Fruit fly (Drosophila melanogaster) whole organism, embryonic: ENCODE measurements around the gene Abl.

ENCODE experiments used
- Atf-2 ChIP-seq: fragments of 200-800 bp; sonication (Bioruptor generic); optimal IDR thresholded peaks from 2 replicates; lab custom pipeline; 2016; ENCODE audit warnings: missing biosample characterization, missing genetic modification characterization
- CG11398 ChIP-seq: fragments of 200-800 bp; sonication (Bioruptor generic); optimal IDR thresholded peaks from 2 replicates; lab custom pipeline; 2016; ENCODE audit warnings: missing biosample characterization, missing genetic modification characterization
- CG11696 ChIP-seq: fragments of 200-800 bp; sonication (Bioruptor generic); IDR thresholded peaks from 2 replicates; pipeline ENCODE4 v1.3.6; 2022; ENCODE audit warnings: missing biosample characterization, missing genetic modification characterization
- CG15011 ChIP-seq: fragments of 200-800 bp; sonication (Bioruptor generic); optimal IDR thresholded peaks from 3 replicates; lab custom pipeline; 2018; ENCODE audit warnings: missing biosample characterization, mild to moderate bottlenecking, missing genetic modification characterization
- CG15601 ChIP-seq: fragments of 200-800 bp; sonication (Bioruptor generic); optimal IDR thresholded peaks from 3 replicates; lab custom pipeline; 2019; ENCODE audit warnings: missing biosample characterization, mild to moderate bottlenecking, missing genetic modification characterization, moderate library complexity
- CG2889 ChIP-seq: fragments of 200-800 bp; sonication (Bioruptor generic); IDR thresholded peaks from 3 replicates; pipeline ENCODE4 v1.3.6; 2022; ENCODE audit warnings: missing biosample characterization, missing genetic modification characterization
- CG30403 ChIP-seq: fragments of 200-800 bp; sonication (Bioruptor generic); optimal IDR thresholded peaks from 3 replicates; lab custom pipeline; 2016; ENCODE audit warnings: missing biosample characterization, missing genetic modification characterization
- CG3163 ChIP-seq: fragments of 200-800 bp; sonication (Bioruptor generic); optimal IDR thresholded peaks from 3 replicates; lab custom pipeline; 2016; ENCODE audit warnings: missing biosample characterization, missing genetic modification characterization
- CG4820 ChIP-seq: fragments of 200-800 bp; sonication (Bioruptor generic); optimal IDR thresholded peaks from 3 replicates; lab custom pipeline; 2016; ENCODE audit warnings: missing biosample characterization, missing genetic modification characterization
- CG6272 ChIP-seq: fragments of 200-800 bp; sonication (Bioruptor generic); IDR thresholded peaks from 2 replicates; pipeline ENCODE4 v1.3.6; 2022; ENCODE audit warnings: missing biosample characterization, missing genetic modification characterization
- CG6654 ChIP-seq: fragments of 200-800 bp; sonication (Bioruptor generic); optimal IDR thresholded peaks from 2 replicates; lab custom pipeline; 2017; ENCODE audit warnings: missing biosample characterization, mild to moderate bottlenecking, missing genetic modification characterization
- CG9797 ChIP-seq: fragments of 200-800 bp; sonication (Bioruptor generic); optimal IDR thresholded peaks from 3 replicates; lab custom pipeline; 2018; ENCODE audit warnings: missing biosample characterization, mild to moderate bottlenecking, missing genetic modification characterization
- CTCF ChIP-seq: fragments of 200-800 bp; sonication (Bioruptor generic); optimal IDR thresholded peaks from 2 replicates; lab custom pipeline; 2017; ENCODE audit warnings: missing biosample characterization, mild to moderate bottlenecking, missing genetic modification characterization, moderate library complexity
- CoRest ChIP-seq: fragments of 200-800 bp; sonication (Bioruptor generic); optimal IDR thresholded peaks from 3 replicates; lab custom pipeline; 2018; ENCODE audit warnings: missing biosample characterization, mild to moderate bottlenecking, missing genetic modification characterization, moderate library complexity
- H15 ChIP-seq: fragments of 200-800 bp; sonication (Bioruptor generic); IDR thresholded peaks from 3 replicates; pipeline ENCODE4 v1.3.6; 2022; ENCODE audit warnings: missing biosample characterization, missing genetic modification characterization
- Hr39 ChIP-seq: fragments of >200 bp; optimal IDR thresholded peaks from 2 replicates; lab custom pipeline; 2017
- Hr78 ChIP-seq, 2 experiments: fragments of 200-800 bp in 1 of 2; fragments of >200 bp in 1 of 2; sonication (Bioruptor generic) in 1 of 2; optimal IDR thresholded peaks; 2 replicates each; lab custom pipeline; 2017 to 2019; ENCODE audit warnings: missing biosample characterization in 2 of 2, missing genetic modification characterization in 2 of 2, mild to moderate bottlenecking in 1 of 2, moderate library complexity in 1 of 2
- Max ChIP-seq: fragments of 200-800 bp; sonication (Bioruptor generic); optimal IDR thresholded peaks from 2 replicates; lab custom pipeline; 2016; ENCODE audit warnings: missing biosample characterization, mild to moderate bottlenecking, missing genetic modification characterization
- Mrtf ChIP-seq: fragments of 200-800 bp; sonication (Bioruptor generic); IDR thresholded peaks from 3 replicates; pipeline ENCODE4 v1.3.6; 2022; ENCODE audit warnings: missing biosample characterization, missing genetic modification characterization
- Opbp ChIP-seq: fragments of 200-800 bp; sonication (Bioruptor generic); IDR thresholded peaks from 3 replicates; pipeline ENCODE4 v1.3.6; 2022; ENCODE audit warnings: missing biosample characterization, missing genetic modification characterization; ENCODE audit not compliant: partially characterized antibody
- Pdp1 ChIP-seq, 2 experiments: fragments of 200-800 bp; sonication (Bioruptor generic); optimal IDR thresholded peaks; 3 replicates each; lab custom pipeline; 2016; ENCODE audit warnings: missing biosample characterization in 2 of 2, missing genetic modification characterization in 2 of 2, mild to moderate bottlenecking in 1 of 2, moderate library complexity in 1 of 2
- Six4 ChIP-seq: fragments of 200-800 bp; sonication (Bioruptor generic); optimal IDR thresholded peaks from 2 replicates; lab custom pipeline; 2016; ENCODE audit warnings: missing biosample characterization, missing genetic modification characterization
- Sox102F ChIP-seq: fragments of 200-800 bp; sonication (Bioruptor generic); optimal IDR thresholded peaks from 2 replicates; lab custom pipeline; 2018; ENCODE audit warnings: missing biosample characterization, mild to moderate bottlenecking, missing genetic modification characterization, moderate library complexity
- Xbp1 ChIP-seq: fragments of 200-800 bp; sonication (Bioruptor generic); optimal IDR thresholded peaks from 3 replicates; lab custom pipeline; 2016; ENCODE audit warnings: missing biosample characterization, mild to moderate bottlenecking, missing genetic modification characterization
- al ChIP-seq: fragments of 200-800 bp; sonication (Bioruptor generic); IDR thresholded peaks from 2 replicates; pipeline ENCODE4 v1.3.6; 2022; ENCODE audit warnings: missing biosample characterization, missing genetic modification characterization
- ase ChIP-seq: fragments of 200-800 bp; sonication (Bioruptor generic); IDR thresholded peaks from 3 replicates; pipeline ENCODE4 v1.3.6; 2022; ENCODE audit warnings: missing biosample characterization, missing genetic modification characterization
- bowl ChIP-seq: fragments of 200-800 bp; sonication (Bioruptor generic); IDR thresholded peaks from 2 replicates; pipeline ENCODE4 v1.3.6; 2022; ENCODE audit warnings: missing biosample characterization, missing genetic modification characterization
- caup ChIP-seq: fragments of 200-800 bp; sonication (Bioruptor generic); optimal IDR thresholded peaks from 3 replicates; lab custom pipeline; 2017; ENCODE audit warnings: missing biosample characterization, mild to moderate bottlenecking, missing genetic modification characterization, moderate library complexity; ENCODE audit not compliant: severe bottlenecking
- corto ChIP-seq: fragments of 200-800 bp; sonication (Bioruptor generic); optimal IDR thresholded peaks from 2 replicates; lab custom pipeline; 2016; ENCODE audit warnings: missing biosample characterization, mild to moderate bottlenecking, missing genetic modification characterization, moderate library complexity
- dm ChIP-seq: fragments of 200-800 bp; sonication (Bioruptor generic); optimal IDR thresholded peaks from 3 replicates; lab custom pipeline; 2016; ENCODE audit warnings: missing biosample characterization, missing genetic modification characterization
- dmrt11E ChIP-seq: fragments of 200-800 bp; sonication (Bioruptor generic); optimal IDR thresholded peaks from 3 replicates; lab custom pipeline; 2018; ENCODE audit warnings: missing biosample characterization, mild to moderate bottlenecking, missing genetic modification characterization, moderate library complexity
- ewg ChIP-seq: fragments of 200-800 bp; sonication (Bioruptor generic); optimal IDR thresholded peaks from 3 replicates; lab custom pipeline; 2017; ENCODE audit warnings: mild to moderate bottlenecking, missing biosample characterization, missing genetic modification reagents, missing genetic modification characterization
- fd102C ChIP-seq: fragments of 200-800 bp; sonication (Bioruptor generic); optimal IDR thresholded peaks from 2 replicates; lab custom pipeline; 2018; ENCODE audit warnings: missing biosample characterization, mild to moderate bottlenecking, missing genetic modification characterization, moderate library complexity
- fd64A ChIP-seq: fragments of 200-800 bp; sonication (Bioruptor generic); optimal IDR thresholded peaks from 3 replicates; lab custom pipeline; 2018; ENCODE audit warnings: missing biosample characterization, mild to moderate bottlenecking, missing genetic modification characterization
- fd96Cb ChIP-seq: fragments of 200-800 bp; sonication (Bioruptor generic); optimal IDR thresholded peaks from 2 replicates; lab custom pipeline; 2018; ENCODE audit warnings: missing biosample characterization, mild to moderate bottlenecking, missing genetic modification characterization, moderate library complexity
- gcm ChIP-seq: fragments of 200-800 bp; sonication (Bioruptor generic); optimal IDR thresholded peaks from 2 replicates; lab custom pipeline; 2019; ENCODE audit warnings: missing biosample characterization, mild to moderate bottlenecking, missing genetic modification characterization, moderate library complexity
- gt ChIP-seq: fragments of 200-800 bp; sonication (Bioruptor generic); IDR thresholded peaks from 2 replicates; pipeline ENCODE4 v1.3.6; 2022; ENCODE audit warnings: missing biosample characterization, missing genetic modification characterization
- h ChIP-seq: fragments of >200 bp; optimal IDR thresholded peaks from 2 replicates; lab custom pipeline; 2017
- hbn ChIP-seq: fragments of 200-800 bp; sonication (Bioruptor generic); IDR thresholded peaks from 2 replicates; pipeline ENCODE4 v1.3.6; 2022; ENCODE audit warnings: missing biosample characterization, missing genetic modification characterization; ENCODE audit not compliant: partially characterized antibody
- her ChIP-seq: fragments of 200-800 bp; sonication (Bioruptor generic); optimal IDR thresholded peaks from 2 replicates; lab custom pipeline; 2016; ENCODE audit warnings: missing biosample characterization, missing genetic modification characterization
- klu ChIP-seq: fragments of 200-800 bp; sonication (Bioruptor generic); IDR thresholded peaks from 2 replicates; pipeline ENCODE4 v1.3.6; 2022; ENCODE audit warnings: missing biosample characterization, missing genetic modification characterization
- lab ChIP-seq: fragments of 200-800 bp; sonication (Bioruptor generic); optimal IDR thresholded peaks from 3 replicates; lab custom pipeline; 2017; ENCODE audit warnings: missing biosample characterization, missing genetic modification characterization, mild to moderate bottlenecking, moderate library complexity, missing genetic modification reagents
- odd ChIP-seq: fragments of 200-800 bp; sonication (Bioruptor generic); optimal IDR thresholded peaks from 2 replicates; lab custom pipeline; 2017; ENCODE audit warnings: missing biosample characterization, mild to moderate bottlenecking, missing genetic modification characterization
- org-1 ChIP-seq: fragments of 200-800 bp; sonication (Bioruptor generic); optimal IDR thresholded peaks from 2 replicates; lab custom pipeline; 2017; ENCODE audit warnings: missing biosample characterization, missing genetic modification characterization
- rib ChIP-seq: fragments of 200-800 bp; sonication (Bioruptor generic); IDR thresholded peaks from 2 replicates; pipeline ENCODE4 v1.3.6; 2022; ENCODE audit warnings: missing biosample characterization, missing genetic modification characterization
- run ChIP-seq: fragments of 200-800 bp; sonication (Bioruptor generic); optimal IDR thresholded peaks from 3 replicates; lab custom pipeline; 2018; ENCODE audit warnings: missing biosample characterization, mild to moderate bottlenecking, missing genetic modification characterization
- sens-2 ChIP-seq: fragments of 200-800 bp; sonication (Bioruptor generic); IDR thresholded peaks from 2 replicates; pipeline ENCODE4 v1.3.6; 2022; ENCODE audit warnings: missing biosample characterization, missing genetic modification characterization
- tap ChIP-seq: fragments of 200-800 bp; optimal IDR thresholded peaks from 3 replicates; lab custom pipeline; 2019; ENCODE audit warnings: missing biosample characterization, mild to moderate bottlenecking, missing genetic modification characterization, moderate library complexity
- tin ChIP-seq: fragments of 200-800 bp; sonication (Bioruptor generic); optimal IDR thresholded peaks from 3 replicates; lab custom pipeline; 2016; ENCODE audit warnings: missing biosample characterization, missing genetic modification characterization
- tio ChIP-seq: fragments of 200-800 bp; sonication (Bioruptor generic); optimal IDR thresholded peaks from 2 replicates; lab custom pipeline; 2017; ENCODE audit warnings: missing biosample characterization, missing genetic modification characterization, inconsistent platforms
- tna ChIP-seq: fragments of 200-800 bp; sonication (Bioruptor generic); IDR thresholded peaks from 2 replicates; pipeline ENCODE4 v1.3.6; 2022; ENCODE audit warnings: missing biosample characterization, missing genetic modification characterization; ENCODE audit not compliant: partially characterized antibody
- zf30C ChIP-seq: fragments of 200-800 bp; sonication (Bioruptor generic); optimal IDR thresholded peaks from 3 replicates; lab custom pipeline; 2018; ENCODE audit warnings: missing biosample characterization, mild to moderate bottlenecking, missing genetic modification characterization

The Abl gene

DNA sequence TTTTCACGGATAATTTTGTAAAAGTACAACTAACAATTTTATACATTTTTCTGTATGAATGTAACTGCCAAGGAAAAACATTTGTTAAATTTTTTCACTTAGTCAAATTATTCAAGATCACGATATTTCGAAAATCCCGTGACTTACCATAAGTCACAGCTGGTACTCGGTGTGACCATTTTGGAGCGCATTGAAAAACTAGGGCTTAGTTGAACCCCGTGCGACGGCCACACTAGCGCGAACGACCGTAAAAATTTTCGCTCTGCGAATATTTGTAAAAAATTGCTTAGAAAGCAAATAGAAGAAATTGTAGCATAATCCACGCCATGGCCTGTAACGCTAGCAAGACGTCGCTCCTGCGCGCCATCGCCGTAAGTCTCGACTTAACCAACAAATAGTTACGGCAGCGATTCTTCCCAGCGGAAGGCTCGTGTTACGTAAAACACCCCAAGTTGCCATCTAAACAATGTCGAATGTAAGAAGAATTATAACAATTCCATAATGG lies 63.6 kb downstream of the Abl start, which contains the start of gene UQCR-C2 (continued):
- TF ChIP-seq her (GFP tag; lab: Kevin White, UChicago) (peak; percentile 52), Pdp1 (GFP tag; optimal IDR thresholded peaks at IDR 0.05; lab: Kevin White, UChicago) (peak in 1 of 2 experiments; percentile 98), klu (no peak), gt (no peak), lab (GFP tag; lab: Kevin White, UChicago) (no peak), Sox102F (GFP tag; lab: Kevin White, UChicago) (no peak), dm (GFP tag; lab: Kevin White, UChicago) (no peak), tio (GFP tag; lab: Kevin White, UChicago) (no peak), CG30403 (GFP tag; lab: Kevin White, UChicago) (peak; percentile 8), CoRest (peak; percentile 40), corto (GFP tag; lab: Kevin White, UChicago) (no peak), fd64A (GFP tag; lab: Kevin White, UChicago) (no peak), caup (GFP tag; lab: Kevin White, UChicago) (no peak), CTCF (GFP tag; lab: Kevin White, UChicago) (peak; percentile 25), CG11696 (GFP tag; lab: Robert Waterston, UW) (no peak), Six4 (GFP tag; lab: Kevin White, UChicago) (no peak), Xbp1 (GFP tag; lab: Kevin White, UChicago) (peak; percentile 2), rib (no peak), CG3163 (GFP tag; lab: Kevin White, UChicago) (no peak), Hr39 (lab: Kevin White, UChicago) (no peak), odd (GFP tag; lab: Kevin White, UChicago) (no peak), Mrtf (GFP tag; lab: Robert Waterston, UW) (no peak), H15 (GFP tag; lab: Robert Waterston, UW) (no peak), CG6272 (no peak), dmrt11E (tag; lab: Kevin White, UChicago) (no peak), bowl (GFP tag; lab: Robert Waterston, UW) (no peak), org-1 (GFP tag; lab: Kevin White, UChicago) (no peak), CG6654 (GFP tag; lab: Kevin White, UChicago) (no peak), CG2889 (no peak), fd96Cb (no peak), Max (GFP tag; lab: Kevin White, UChicago) (peak; percentile 9), ase (no peak), CG15011 (no peak), Atf-2 (no peak), Hr78 (GFP tag; optimal IDR thresholded peaks at IDR 0.05; lab: Kevin White, UChicago) (no peak), ewg (GFP tag; lab: Kevin White, UChicago) (no peak), Opbp (GFP tag; lab: Robert Waterston, UW) (peak; percentile 42; the same call in 1 of the 3 replicates), tin (GFP tag; lab: Kevin White, UChicago) (no peak), CG9797 (GFP tag; lab: Kevin White, UChicago) (peak; percentile 91), tna (GFP tag; lab: Robert Waterston, UW) (no peak), run (no peak), tap (tag; lab: Kevin White, UChicago) (no peak), zf30C (no peak), CG4820 (no peak), gcm (GFP tag; lab: Kevin White, UChicago) (no peak), h (no peak), CG11398 (GFP tag; lab: Kevin White, UChicago) (no peak), al (GFP tag; lab: Robert Waterston, UW) (no peak), hbn (GFP tag; lab: Robert Waterston, UW) (no peak), fd102C (GFP tag; lab: Kevin White, UChicago) (no peak), CG15601 (tag; lab: Kevin White, UChicago) (peak; percentile 14), sens-2 (GFP tag; lab: Robert Waterston, UW) (no peak)
